2 worm cellular contexts compared by ENCODE assay signal in the genomic region with DNA sequence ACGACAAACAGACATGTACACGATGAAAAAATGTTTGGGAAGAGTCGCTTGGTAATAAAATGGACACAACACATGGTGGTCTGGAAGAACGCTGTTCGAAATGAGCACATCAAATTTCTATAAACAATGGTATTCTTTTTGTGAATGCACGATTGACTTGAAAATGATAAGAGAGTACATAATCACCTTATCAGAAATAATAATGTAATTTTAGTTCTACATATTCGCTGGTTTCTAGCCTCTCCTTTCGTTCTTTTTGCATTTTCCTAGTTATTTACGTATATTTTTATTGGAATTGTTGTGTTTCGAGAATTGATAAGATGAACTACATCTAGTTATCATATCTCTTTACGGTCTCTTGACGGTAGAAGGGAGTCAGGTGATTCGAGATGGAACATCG.
A peak's percentile ranks its signal among the peaks of the same experiment; 100 is the strongest.
TF ChIP-seq lines count a peak whose summit lies in the region.

No protein-coding gene starts in this region.

TF ChIP-seq in whole organism, L1 larva, 84 proteins besides CTCF, POLR2A, EP300 and RAD21 (continued from another document):
- TF ChIP-seq lin-14 (GFP tag; optimal IDR thresholded peaks at IDR 0.05; lab: Kevin White, UChicago) (peak; percentile 19), efl-3 (GFP tag; optimal IDR thresholded peaks at IDR 0.05; lab: Kevin White, UChicago) (no peak), unc-86 (tag; optimal IDR thresholded peaks at IDR 0.05; lab: Kevin White, UChicago) (no peak), lin-15B (tag; optimal IDR thresholded peaks at IDR 0.05; lab: Kevin White, UChicago) (no peak), mef-2 (tag; optimal IDR thresholded peaks at IDR 0.05; lab: Kevin White, UChicago) (no peak)

TF ChIP-seq in whole organism, L3 larva, 47 proteins besides CTCF, POLR2A, EP300 and RAD21 (continued from another document):
- TF ChIP-seq lin-15B (tag; optimal IDR thresholded peaks at IDR 0.05; lab: Kevin White, UChicago) (no peak), nhr-23 (tag; optimal IDR thresholded peaks at IDR 0.05; lab: Kevin White, UChicago) (no peak), snpc-4 (tag; optimal IDR thresholded peaks at IDR 0.05; lab: Kevin White, UChicago) (no peak), nhr-28 (tag; optimal IDR thresholded peaks at IDR 0.05; lab: Kevin White, UChicago) (no peak), lsy-12 (tag; optimal IDR thresholded peaks at IDR 0.05; lab: Kevin White, UChicago) (no peak), elt-2 (tag; optimal IDR thresholded peaks at IDR 0.05; lab: Kevin White, UChicago) (peak; percentile 91), nfya-1 (tag; optimal IDR thresholded peaks at IDR 0.05; lab: Kevin White, UChicago; ENCODE audit: insufficient read depth) (no peak), egl-27 (tag; optimal IDR thresholded peaks at IDR 0.05; lab: Kevin White, UChicago) (no peak), lin-39 (tag; optimal IDR thresholded peaks at IDR 0.05; lab: Kevin White, UChicago) (no peak), nhr-76 (tag; optimal IDR thresholded peaks at IDR 0.05; lab: Kevin White, UChicago) (no peak), ceh-16 (tag; optimal IDR thresholded peaks at IDR 0.05; lab: Kevin White, UChicago) (no peak), sea-2 (GFP tag; optimal IDR thresholded peaks at IDR 0.05; lab: Kevin White, UChicago) (no peak), nhr-67 (tag; optimal IDR thresholded peaks at IDR 0.05; lab: Kevin White, UChicago) (no peak)
